Worm (Caenorhabditis elegans): ENCODE results near the gene ZK250.13.

The ZK250.13 gene

ce11 chrII:1926162-1926561 is 13.4 kb downstream of the ZK250.13 start, which contains the start of gene F52C6.2:
TSS of gene F52C6.2 (plus strand) at chrII:1926462.
- TF ChIP-seq elt-1 (tag; optimal IDR thresholded peaks at IDR 0.05) (no peak), eor-1 (tag; optimal IDR thresholded peaks at IDR 0.05) (no peak), zag-1 (tag; optimal IDR thresholded peaks at IDR 0.05) (no peak), lsy-12 (tag; optimal IDR thresholded peaks at IDR 0.05) (no peak), nhr-28 (tag; optimal IDR thresholded peaks at IDR 0.05) (no peak), ztf-11 (tag; optimal IDR thresholded peaks at IDR 0.05) (no peak), nhr-76 (tag; optimal IDR thresholded peaks at IDR 0.05) (no peak), ceh-28 (tag; optimal IDR thresholded peaks at IDR 0.05) (no peak), pha-4 (tag; optimal IDR thresholded peaks at IDR 0.05) (no peak)

ce11 chrII:1924459-1924858 is 15.1 kb downstream of the ZK250.13 start, which contains the start of gene F52C6.3:
TSS of gene F52C6.3 (plus strand) at chrII:1924759.
- TF ChIP-seq nhr-237 (tag; optimal IDR thresholded peaks at IDR 0.05) (no peak), hmg-11 (tag; optimal IDR thresholded peaks at IDR 0.05) (no peak), nhr-43 (tag; optimal IDR thresholded peaks at IDR 0.05; ENCODE audit: poor library complexity, severe bottlenecking) (no peak), pha-4 (tag; optimal IDR thresholded peaks at IDR 0.05) (no peak), skn-1 (tag; optimal IDR thresholded peaks at IDR 0.05) (no peak), ztf-11 (tag; optimal IDR thresholded peaks at IDR 0.05) (no peak), R02D3.7 (tag; optimal IDR thresholded peaks at IDR 0.05) (no peak), ztf-4 (tag; optimal IDR thresholded peaks at IDR 0.05) (no peak), mml-1 (tag; optimal IDR thresholded peaks at IDR 0.05) (no peak), nhr-28 (tag; optimal IDR thresholded peaks at IDR 0.05) (no peak), sea-2 (GFP tag; optimal IDR thresholded peaks at IDR 0.05) (no peak), lsy-12 (tag; optimal IDR thresholded peaks at IDR 0.05) (no peak), nfya-1 (tag; optimal IDR thresholded peaks at IDR 0.05; ENCODE audit: insufficient read depth) (no peak)

- TF ChIP-seq eor-1 (tag; optimal IDR thresholded peaks at IDR 0.05) (no peak), tbx-2 (tag; optimal IDR thresholded peaks at IDR 0.05) (no peak), snpc-4 (tag; optimal IDR thresholded peaks at IDR 0.05) (no peak), ama-1 (optimal IDR thresholded peaks at IDR 0.05) (no peak), lin-15B (tag; optimal IDR thresholded peaks at IDR 0.05) (no peak), pha-4 (tag; optimal IDR thresholded peaks at IDR 0.05) (no peak)
These were observed 16.8 kb downstream of the ZK250.13 start, which contains the start of the genes bath-2 and F52C6.4 for ce11 chrII:1922665-1923187. TSS of gene bath-2 (minus strand) at chrII:1922765. TSS of gene F52C6.4 (plus strand) at chrII:1923137.

ce11 chrII:1921018-1921417 is 18.5 kb downstream of the ZK250.13 start, which contains the start of gene bath-7:
TSS of gene bath-7 (minus strand) at chrII:1921118.
- TF ChIP-seq nhr-12 (tag; optimal IDR thresholded peaks at IDR 0.05) = no peak
- TF ChIP-seq ceh-16 (tag; optimal IDR thresholded peaks at IDR 0.05) = no peak

ce11 chrII:1917862-1918261 is 21.7 kb downstream of the ZK250.13 start, which contains the start of gene bath-4:
TSS of gene bath-4 (minus strand) at chrII:1917962.
- no peak for TF ChIP-seq R02D3.7 (tag; optimal IDR thresholded peaks at IDR 0.05)
- TF ChIP-seq ceh-9 (tag; optimal IDR thresholded peaks at IDR 0.05) = no peak
- TF ChIP-seq nfya-1 (tag; optimal IDR thresholded peaks at IDR 0.05; ENCODE audit: insufficient read depth) = no peak
- TF ChIP-seq ceh-16 (tag; optimal IDR thresholded peaks at IDR 0.05) = no peak
- TF ChIP-seq ztf-4 (tag; optimal IDR thresholded peaks at IDR 0.05) = no peak
- no peak for TF ChIP-seq nhr-43 (tag; optimal IDR thresholded peaks at IDR 0.05; ENCODE audit: poor library complexity, severe bottlenecking)
- no peak for TF ChIP-seq ZK546.5 (tag; optimal IDR thresholded peaks at IDR 0.05)
- TF ChIP-seq unc-62 (GFP tag; optimal IDR thresholded peaks at IDR 0.05) = no peak
- TF ChIP-seq jun-1 (tag; optimal IDR thresholded peaks at IDR 0.05) = no peak

ce11 chrII:1912741-1913140 is 26.8 kb downstream of the ZK250.13 start, which contains the start of gene math-31:
TSS of gene math-31 (minus strand) at chrII:1912841.
- no peak for TF ChIP-seq eor-1 (tag; optimal IDR thresholded peaks at IDR 0.05)
- no peak for TF ChIP-seq ZK546.5 (tag; optimal IDR thresholded peaks at IDR 0.05)
- TF ChIP-seq nhr-67 (tag; optimal IDR thresholded peaks at IDR 0.05) = no peak
- no peak for TF ChIP-seq tbx-2 (tag; optimal IDR thresholded peaks at IDR 0.05)
- no peak for TF ChIP-seq lin-15B (tag; optimal IDR thresholded peaks at IDR 0.05)
- TF ChIP-seq daf-12 (tag; optimal IDR thresholded peaks at IDR 0.05) = no peak
- no peak for TF ChIP-seq nhr-237 (tag; optimal IDR thresholded peaks at IDR 0.05)
- TF ChIP-seq R02D3.7 (tag; optimal IDR thresholded peaks at IDR 0.05) = no peak
- TF ChIP-seq fkh-2 (tag; optimal IDR thresholded peaks at IDR 0.05) = no peak
- TF ChIP-seq lin-39 (tag; optimal IDR thresholded peaks at IDR 0.05) = no peak
- TF ChIP-seq ama-1 (optimal IDR thresholded peaks at IDR 0.05) = no peak
- TF ChIP-seq hmg-11 (tag; optimal IDR thresholded peaks at IDR 0.05) = no peak
- TF ChIP-seq ceh-82 (tag; optimal IDR thresholded peaks at IDR 0.05) = no peak
- no peak for TF ChIP-seq nhr-25 (tag; optimal IDR thresholded peaks at IDR 0.05)
